Fruit fly (Drosophila melanogaster) whole organism, embryonic: Measurements from ENCODE around the gene bero.

Experiments used
- B-H2 ChIP-seq: fragments of 200-800 bp; sonication (Bioruptor generic); optimal IDR thresholded peaks from 2 replicates; lab custom pipeline; 2018; ENCODE audit warnings: missing biosample characterization, mild to moderate bottlenecking, missing genetic modification characterization
- CG11504 ChIP-seq: fragments of 200-800 bp; sonication (Bioruptor generic); optimal IDR thresholded peaks from 3 replicates; lab custom pipeline; 2019; ENCODE audit warnings: missing biosample characterization, mild to moderate bottlenecking, missing genetic modification characterization, moderate library complexity
- CG12155 ChIP-seq: fragments of 200-800 bp; sonication (Bioruptor generic); optimal IDR thresholded peaks from 3 replicates; lab custom pipeline; 2016; ENCODE audit warnings: missing biosample characterization, missing genetic modification characterization
- CG1529 ChIP-seq: fragments of 200-800 bp; sonication (Bioruptor generic); optimal IDR thresholded peaks from 3 replicates; lab custom pipeline; 2018; ENCODE audit warnings: missing biosample characterization, missing genetic modification characterization
- CG1603 ChIP-seq: fragments of 200-800 bp; sonication (Bioruptor generic); optimal IDR thresholded peaks from 2 replicates; lab custom pipeline; 2019; ENCODE audit warnings: missing biosample characterization, mild to moderate bottlenecking, missing genetic modification characterization, moderate library complexity
- CG17912 ChIP-seq: fragments of 200-800 bp; sonication (Bioruptor generic); optimal IDR thresholded peaks from 2 replicates; lab custom pipeline; 2018; ENCODE audit warnings: missing biosample characterization, mild to moderate bottlenecking, missing genetic modification characterization
- CG3065 ChIP-seq: fragments of 200-800 bp; sonication (Bioruptor generic); optimal IDR thresholded peaks from 2 replicates; lab custom pipeline; 2016; ENCODE audit warnings: missing biosample characterization, missing genetic modification characterization
- CG31365 ChIP-seq: fragments of 200-800 bp; sonication (Bioruptor generic); optimal IDR thresholded peaks from 2 replicates; lab custom pipeline; 2018; ENCODE audit warnings: missing biosample characterization, mild to moderate bottlenecking, missing genetic modification characterization
- CG31388 ChIP-seq: fragments of 200-800 bp; sonication (Bioruptor generic); optimal IDR thresholded peaks from 2 replicates; lab custom pipeline; 2016; ENCODE audit warnings: missing biosample characterization, missing genetic modification characterization
- CG3281 ChIP-seq: fragments of 200-800 bp; sonication (Bioruptor generic); optimal IDR thresholded peaks from 3 replicates; lab custom pipeline; 2017; ENCODE audit warnings: missing biosample characterization, mild to moderate bottlenecking, missing genetic modification characterization
- CG4360 ChIP-seq: fragments of 200-800 bp; sonication (Bioruptor generic); IDR thresholded peaks from 2 replicates; pipeline ENCODE4 v1.3.6; 2022; ENCODE audit warnings: missing biosample characterization, missing genetic modification characterization
- CG4707 ChIP-seq: fragments of 200-800 bp; sonication (Bioruptor generic); optimal IDR thresholded peaks from 2 replicates; lab custom pipeline; 2018; ENCODE audit warnings: missing biosample characterization, mild to moderate bottlenecking, missing genetic modification characterization, moderate library complexity
- CG6683 ChIP-seq: fragments of 200-800 bp; sonication (Bioruptor generic); optimal IDR thresholded peaks from 2 replicates; lab custom pipeline; 2017; ENCODE audit warnings: missing biosample characterization, mild to moderate bottlenecking, missing genetic modification characterization, missing genetic modification reagents
- CG7839 ChIP-seq: fragments of 200-800 bp; sonication (Bioruptor generic); optimal IDR thresholded peaks from 3 replicates; lab custom pipeline; 2018; ENCODE audit warnings: missing biosample characterization, mild to moderate bottlenecking, missing genetic modification characterization, moderate library complexity
- CG7963 ChIP-seq: fragments of 200-800 bp; sonication (Bioruptor generic); IDR thresholded peaks from 3 replicates; pipeline ENCODE4 v1.3.6; 2022; ENCODE audit warnings: missing biosample characterization, missing genetic modification characterization; ENCODE audit not compliant: partially characterized antibody
- E2f1 ChIP-seq: fragments of 200-800 bp; sonication (Bioruptor generic); IDR thresholded peaks from 2 replicates; pipeline ENCODE4 v1.3.6; 2022; ENCODE audit warnings: missing biosample characterization, missing genetic modification characterization
- Elba2 ChIP-seq: fragments of 200-800 bp; sonication (Bioruptor generic); optimal IDR thresholded peaks from 3 replicates; lab custom pipeline; 2016; ENCODE audit warnings: missing biosample characterization, missing genetic modification characterization
- Ets65A ChIP-seq: fragments of 200-800 bp; sonication (Bioruptor generic); peaks from one replicate; lab custom pipeline; 2016; ENCODE audit warnings: missing biosample characterization, missing genetic modification characterization
- H2.0 ChIP-seq: fragments of 200-800 bp; sonication (Bioruptor generic); IDR thresholded peaks from 2 replicates; pipeline ENCODE4 v1.3.6; 2022; ENCODE audit warnings: missing biosample characterization, missing genetic modification characterization
- HLH3B ChIP-seq: fragments of 200-800 bp; sonication (Bioruptor generic); IDR thresholded peaks from 2 replicates; pipeline ENCODE4 v1.3.6; 2022; ENCODE audit warnings: missing biosample characterization, missing genetic modification characterization
- Hmr ChIP-seq: fragments of 200-800 bp; sonication (Bioruptor generic); optimal IDR thresholded peaks from 3 replicates; lab custom pipeline; 2017; ENCODE audit warnings: mild to moderate bottlenecking, missing biosample characterization, missing genetic modification reagents, missing genetic modification characterization
- Lpt ChIP-seq: fragments of >200 bp; optimal IDR thresholded peaks from 2 replicates; lab custom pipeline; 2018; ENCODE audit warnings: missing biosample characterization, missing genetic modification characterization
- NFAT ChIP-seq: fragments of 200-800 bp; sonication (Bioruptor generic); IDR thresholded peaks from 2 replicates; pipeline ENCODE4 v1.3.6; 2022; ENCODE audit warnings: missing biosample characterization, missing genetic modification characterization
- Neu2 ChIP-seq: fragments of 200-800 bp; sonication (Bioruptor generic); optimal IDR thresholded peaks from 3 replicates; lab custom pipeline; 2016; ENCODE audit warnings: missing biosample characterization, missing genetic modification characterization, borderline replicate concordance
- Optix ChIP-seq: fragments of 200-800 bp; sonication (Bioruptor generic); IDR thresholded peaks from 3 replicates; pipeline ENCODE4 v1.3.6; 2022; ENCODE audit warnings: missing biosample characterization, missing genetic modification characterization
- Pdp1 ChIP-seq, 2 experiments: fragments of 200-800 bp; sonication (Bioruptor generic); optimal IDR thresholded peaks; 3 replicates each; lab custom pipeline; 2016; ENCODE audit warnings: missing biosample characterization in 2 of 2, missing genetic modification characterization in 2 of 2, mild to moderate bottlenecking in 1 of 2, moderate library complexity in 1 of 2
- Sin3A ChIP-seq: fragments of >200 bp; optimal IDR thresholded peaks from 2 replicates; lab custom pipeline; 2018
- Sox100B ChIP-seq: fragments of 200-800 bp; sonication (Bioruptor generic); optimal IDR thresholded peaks from 3 replicates; lab custom pipeline; 2018; ENCODE audit warnings: missing biosample characterization, mild to moderate bottlenecking, missing genetic modification characterization
- Taf1 ChIP-seq: fragments of 200-800 bp; sonication (Bioruptor generic); IDR thresholded peaks from 2 replicates; pipeline ENCODE4 v1.3.6; 2022; ENCODE audit warnings: missing biosample characterization, missing genetic modification characterization
- ash1 ChIP-seq: fragments of 200-800 bp; sonication (Bioruptor generic); optimal IDR thresholded peaks from 2 replicates; lab custom pipeline; 2018; ENCODE audit warnings: missing biosample characterization, mild to moderate bottlenecking, missing genetic modification characterization
- cato ChIP-seq: fragments of 200-800 bp; sonication (Bioruptor generic); optimal IDR thresholded peaks from 2 replicates; lab custom pipeline; 2016; ENCODE audit warnings: missing biosample characterization, missing genetic modification characterization, borderline replicate concordance
- chif ChIP-seq, 2 experiments: fragments of 200-800 bp; sonication (Bioruptor generic); optimal IDR thresholded peaks; 3 replicates each; lab custom pipeline; 2016; ENCODE audit warnings: missing biosample characterization in 2 of 2, missing genetic modification characterization in 2 of 2
- da ChIP-seq: fragments of 200-800 bp; sonication (Bioruptor generic); optimal IDR thresholded peaks from 2 replicates; lab custom pipeline; 2016; ENCODE audit warnings: missing biosample characterization, missing genetic modification characterization
- dm ChIP-seq: fragments of 200-800 bp; sonication (Bioruptor generic); optimal IDR thresholded peaks from 3 replicates; lab custom pipeline; 2016; ENCODE audit warnings: missing biosample characterization, missing genetic modification characterization
- dysf ChIP-seq: fragments of 200-800 bp; sonication (Bioruptor generic); IDR thresholded peaks from 3 replicates; pipeline ENCODE4 v1.3.6; 2022; ENCODE audit warnings: missing biosample characterization, missing genetic modification characterization
- fru ChIP-seq: fragments of >200 bp; optimal IDR thresholded peaks from 2 replicates; lab custom pipeline; 2017
- gsb ChIP-seq: fragments of 200-800 bp; sonication (Bioruptor generic); IDR thresholded peaks from 2 replicates; pipeline ENCODE4 v1.3.6; 2022; ENCODE audit warnings: missing biosample characterization, missing genetic modification characterization
- h ChIP-seq: fragments of >200 bp; optimal IDR thresholded peaks from 2 replicates; lab custom pipeline; 2017
- jumu ChIP-seq: fragments of 200-800 bp; sonication (Bioruptor generic); optimal IDR thresholded peaks from 3 replicates; lab custom pipeline; 2016; ENCODE audit warnings: missing biosample characterization, missing genetic modification characterization
- luna ChIP-seq: fragments of 200-800 bp; sonication (Bioruptor generic); optimal IDR thresholded peaks from 2 replicates; lab custom pipeline; 2016; ENCODE audit warnings: missing biosample characterization, missing genetic modification characterization
- org-1 ChIP-seq: fragments of 200-800 bp; sonication (Bioruptor generic); optimal IDR thresholded peaks from 2 replicates; lab custom pipeline; 2017; ENCODE audit warnings: missing biosample characterization, missing genetic modification characterization
- p53 ChIP-seq: fragments of 200-800 bp; sonication (Bioruptor generic); optimal IDR thresholded peaks from 2 replicates; lab custom pipeline; 2016; ENCODE audit warnings: missing biosample characterization, missing genetic modification characterization
- ro ChIP-seq: fragments of 200-800 bp; sonication (Bioruptor generic); IDR thresholded peaks from 2 replicates; pipeline ENCODE4 v1.3.6; 2022; ENCODE audit warnings: missing biosample characterization, missing genetic modification characterization
- schlank ChIP-seq: fragments of 200-800 bp; sonication (Bioruptor generic); optimal IDR thresholded peaks from 2 replicates; lab custom pipeline; 2018; ENCODE audit warnings: missing biosample characterization, mild to moderate bottlenecking, missing genetic modification characterization
- stc ChIP-seq: fragments of 200-800 bp; sonication (Bioruptor generic); IDR thresholded peaks from 2 replicates; pipeline ENCODE4 v1.3.6; 2022; ENCODE audit warnings: missing biosample characterization, missing genetic modification characterization
- tgo ChIP-seq: fragments of 200-800 bp; sonication (Bioruptor generic); IDR thresholded peaks from 3 replicates; pipeline ENCODE4 v1.3.6; 2022; ENCODE audit warnings: missing biosample characterization, missing genetic modification characterization
- tna ChIP-seq: fragments of 200-800 bp; sonication (Bioruptor generic); IDR thresholded peaks from 2 replicates; pipeline ENCODE4 v1.3.6; 2022; ENCODE audit warnings: missing biosample characterization, missing genetic modification characterization; ENCODE audit not compliant: partially characterized antibody
- trh ChIP-seq: fragments of 200-800 bp; sonication (Bioruptor generic); optimal IDR thresholded peaks from 2 replicates; lab custom pipeline; 2016; ENCODE audit warnings: missing biosample characterization, missing genetic modification characterization
- vfl ChIP-seq: fragments of 200-800 bp; sonication (Bioruptor generic); optimal IDR thresholded peaks from 2 replicates; lab custom pipeline; 2016; ENCODE audit warnings: missing biosample characterization, missing genetic modification characterization
- zf30C ChIP-seq: fragments of 200-800 bp; sonication (Bioruptor generic); optimal IDR thresholded peaks from 3 replicates; lab custom pipeline; 2018; ENCODE audit warnings: missing biosample characterization, mild to moderate bottlenecking, missing genetic modification characterization
- zfh2 ChIP-seq: fragments of 200-800 bp; sonication (Bioruptor generic); optimal IDR thresholded peaks from 2 replicates; lab custom pipeline; 2016; ENCODE audit warnings: missing biosample characterization, missing genetic modification characterization

Gene bero

DNA sequence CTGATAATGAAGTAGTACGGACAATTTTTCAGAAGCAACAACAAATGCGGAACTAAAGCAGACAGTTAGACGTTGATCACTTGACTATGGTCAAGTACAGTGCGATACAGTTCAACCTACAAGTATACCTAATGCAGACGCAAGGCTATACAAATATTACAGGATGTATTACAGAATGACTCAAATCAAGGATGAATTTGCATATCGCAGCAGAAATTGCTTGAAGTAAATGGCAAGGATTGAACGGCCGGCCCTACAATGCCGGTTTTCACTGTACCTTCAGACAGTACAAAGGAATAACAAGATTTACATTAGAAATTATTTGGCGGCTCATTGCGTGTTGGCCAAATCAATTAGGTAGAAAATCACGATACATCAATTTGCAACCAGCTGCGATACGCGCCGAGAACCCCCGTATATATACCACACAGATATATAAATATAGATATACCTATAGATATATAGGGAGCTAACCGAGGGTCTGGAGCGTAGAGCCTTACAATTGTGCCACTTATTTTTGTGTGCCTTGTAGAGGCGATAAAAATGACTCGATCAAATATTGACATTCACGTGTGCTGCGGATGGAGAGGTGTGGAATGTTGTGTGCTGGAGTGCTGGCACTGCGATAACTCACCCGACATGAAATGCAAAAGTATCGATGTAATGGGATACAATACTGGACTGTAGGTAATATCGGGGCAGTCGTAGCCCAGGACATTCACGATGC lies 23.0 kb downstream of the bero start (continued):
- TF ChIP-seq CG3281 (peak; percentile 65), NFAT (GFP tag; lab: Robert Waterston, UW) (peak; percentile 45; the same call in 1 of the 2 replicates), Elba2 (GFP tag; lab: Kevin White, UChicago) (no peak), dysf (peak; percentile 71), Optix (GFP tag; lab: Robert Waterston, UW) (no peak; the same call in 2 of the 3 replicates), dm (GFP tag; lab: Kevin White, UChicago) (no peak), h (lab: Kevin White, UChicago) (no peak), Ets65A (GFP tag; lab: Kevin White, UChicago) (peak; percentile 95), org-1 (GFP tag; lab: Kevin White, UChicago) (peak; percentile 64), tna (no peak), da (GFP tag; lab: Kevin White, UChicago) (no peak), gsb (GFP tag; lab: Robert Waterston, UW) (no peak), Lpt (GFP tag; lab: Kevin White, UChicago) (no peak), zfh2 (peak; percentile 61), ash1 (no peak), Sin3A (no peak), tgo (GFP tag; lab: Robert Waterston, UW) (no peak), fru (lab: Kevin White, UChicago) (no peak), E2f1 (GFP tag; lab: Robert Waterston, UW) (peak; percentile 53; the same call in 1 of the 2 replicates), ro (GFP tag; lab: Robert Waterston, UW) (0 out of 2 replicates have a peak, but pooled peaks have one; percentile 12), Sox100B (GFP tag; lab: Kevin White, UChicago) (peak; percentile 45), CG11504 (tag; lab: Kevin White, UChicago) (no peak), B-H2 (GFP tag; lab: Kevin White, UChicago) (no peak), p53 (no peak), Pdp1 (GFP tag; optimal IDR thresholded peaks at IDR 0.05; lab: Kevin White, UChicago) (peak; percentile 64 to 72), CG12155 (peak; percentile 48), CG1603 (tag; lab: Kevin White, UChicago) (no peak), jumu (GFP tag; lab: Kevin White, UChicago) (peak; percentile 55), CG1529 (no peak), CG7963 (GFP tag; lab: Robert Waterston, UW) (no peak), CG3065 (GFP tag; lab: Kevin White, UChicago) (no peak), stc (GFP tag; lab: Robert Waterston, UW) (no peak; the same call in 1 of the 2 replicates), CG6683 (GFP tag; lab: Kevin White, UChicago) (no peak), zf30C (GFP tag; lab: Kevin White, UChicago) (no peak), CG4707 (GFP tag; lab: Kevin White, UChicago) (no peak), Taf1 (GFP tag; lab: Robert Waterston, UW) (peak; percentile 76), chif (GFP tag; optimal IDR thresholded peaks at IDR 0.05; lab: Kevin White, UChicago) (no peak), cato (GFP tag; lab: Kevin White, UChicago) (no peak), CG31365 (tag; lab: Kevin White, UChicago) (no peak), CG7839 (tag; lab: Kevin White, UChicago) (peak; percentile 65), vfl (GFP tag; lab: Kevin White, UChicago) (no peak), Neu2 (GFP tag; lab: Kevin White, UChicago) (no peak), luna (GFP tag; lab: Kevin White, UChicago) (peak; percentile 32), schlank (peak; percentile 60), CG17912 (GFP tag; lab: Kevin White, UChicago) (no peak), CG31388 (GFP tag; lab: Kevin White, UChicago) (no peak), CG4360 (no peak), HLH3B (0 out of 2 replicates have a peak, but pooled peaks have one; percentile 53), Hmr (GFP tag; lab: Kevin White, UChicago) (peak; percentile 73), trh (GFP tag; lab: Kevin White, UChicago) (no peak), H2.0 (no peak)
